Worm (Caenorhabditis elegans): ENCODE measurements around the gene irld-6.

DNA sequence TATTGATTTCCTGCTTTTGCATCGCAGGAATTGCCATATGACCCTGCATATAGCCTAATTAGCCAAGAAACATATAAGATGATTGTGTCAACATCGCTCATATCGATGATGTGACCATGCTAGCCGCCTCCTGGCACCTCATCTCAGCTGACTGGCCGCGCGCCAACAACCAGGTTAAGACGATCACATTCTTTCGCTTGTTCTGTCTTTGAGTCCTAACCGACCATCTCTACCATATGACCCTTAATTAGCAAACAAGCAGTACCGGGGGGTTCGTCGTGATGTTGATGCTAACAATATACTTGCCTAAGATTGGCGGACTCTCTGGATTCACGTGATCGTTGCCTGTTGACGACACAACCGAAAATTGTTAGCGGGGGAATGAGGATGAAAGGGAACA, 34.0 kb downstream of the irld-6 start:
- TF ChIP-seq sea-1 (GFP tag; conservative IDR thresholded peaks at IDR 0.05) = no peak
- TF ChIP-seq pes-1 (GFP tag; IDR thresholded peaks at IDR 0.05) = no peak
- no peak for TF ChIP-seq ama-1 (optimal IDR thresholded peaks at IDR 0.05)
- TF ChIP-seq tbx-11 (GFP tag; IDR thresholded peaks at IDR 0.05) = no peak
- no peak for TF ChIP-seq aly-1 (tag; optimal IDR thresholded peaks at IDR 0.05)
- no peak for TF ChIP-seq F13C5.2 (tag; optimal IDR thresholded peaks at IDR 0.05)
- TF ChIP-seq tbx-37 (GFP tag; conservative IDR thresholded peaks at IDR 0.05) = no peak
